Worm (Caenorhabditis elegans) whole organism, midembryonic: ENCODE data around the gene deg-3.
A peak's percentile ranks its signal among the peaks of the same experiment; 100 is the strongest.

Experiments used
- T22C8.4 ChIP-seq: fragments of 200-800 bp; sonication (Bioruptor generic); IDR thresholded peaks from 2 replicates; pipeline ENCODE4 v1.3.6; 2022; ENCODE audit warnings: missing genetic modification characterization, missing compliant biosample characterization
- cog-1 ChIP-seq: sonication (generic microtip); optimal IDR thresholded peaks from 2 replicates; lab custom pipeline; 2016; ENCODE audit warnings: missing genetic modification characterization, missing compliant biosample characterization
- flt-1 ChIP-seq: fragments of 200-800 bp; sonication (Bioruptor generic); IDR thresholded peaks from 2 replicates; pipeline ENCODE4 v1.3.6; 2022; ENCODE audit warnings: missing genetic modification characterization, missing compliant biosample characterization
- klf-2 ChIP-seq: fragments of 200-800 bp; sonication (Bioruptor generic); conservative IDR thresholded peaks from 2 replicates; pipeline ENCODE4 v1.3.6; 2022; ENCODE audit warnings: missing genetic modification reagents, missing genetic modification characterization, missing compliant biosample characterization
- med-1 ChIP-seq: sonication (generic microtip); optimal IDR thresholded peaks from 2 replicates; lab custom pipeline; 2017; ENCODE audit warnings: missing genetic modification characterization, mild to moderate bottlenecking, missing compliant biosample characterization, antibody characterized with exemption, missing genetic modification reagents; ENCODE audit not compliant: insufficient read depth
- ref-1 ChIP-seq: fragments of 200-800 bp; sonication (Bioruptor generic); conservative IDR thresholded peaks from 2 replicates; pipeline ENCODE4 v1.3.6; 2022; ENCODE audit warnings: missing genetic modification reagents, missing genetic modification characterization, missing compliant biosample characterization
- tab-1 ChIP-seq: fragments of 200-800 bp; sonication (Bioruptor generic); IDR thresholded peaks from 2 replicates; pipeline ENCODE4 v1.3.6; 2022; ENCODE audit warnings: missing genetic modification characterization, missing compliant biosample characterization
- ztf-23 ChIP-seq: fragments of 200-800 bp; sonication (Bioruptor generic); IDR thresholded peaks from 2 replicates; pipeline ENCODE4 v1.3.6; 2022; ENCODE audit warnings: missing genetic modification reagents, missing genetic modification characterization, missing compliant biosample characterization
- ztf-29 ChIP-seq: fragments of 200-800 bp; sonication (Bioruptor generic); IDR thresholded peaks from 2 replicates; pipeline ENCODE4 v1.3.6; 2022; ENCODE audit warnings: missing genetic modification reagents, missing genetic modification characterization, missing compliant biosample characterization

deg-3 gene

ce11 chrV:11385060-11385459 is 29.9 kb downstream of the deg-3 start, which contains the start of gene col-154:
col-154 (plus strand) TSS chrV:11385360.
- no peak for TF ChIP-seq ref-1 (GFP tag; lab: Robert Waterston, UW)
- no peak for TF ChIP-seq flt-1
- no peak for TF ChIP-seq klf-2
- TF ChIP-seq tab-1 (GFP tag; lab: Robert Waterston, UW): no peak
- TF ChIP-seq ztf-29 (GFP tag; lab: Robert Waterston, UW): no peak
- TF ChIP-seq cog-1: no peak
- no peak for TF ChIP-seq med-1
- TF ChIP-seq T22C8.4 (GFP tag; lab: Robert Waterston, UW): no peak
- TF ChIP-seq ztf-23 (GFP tag; lab: Robert Waterston, UW): no peak

DNA sequence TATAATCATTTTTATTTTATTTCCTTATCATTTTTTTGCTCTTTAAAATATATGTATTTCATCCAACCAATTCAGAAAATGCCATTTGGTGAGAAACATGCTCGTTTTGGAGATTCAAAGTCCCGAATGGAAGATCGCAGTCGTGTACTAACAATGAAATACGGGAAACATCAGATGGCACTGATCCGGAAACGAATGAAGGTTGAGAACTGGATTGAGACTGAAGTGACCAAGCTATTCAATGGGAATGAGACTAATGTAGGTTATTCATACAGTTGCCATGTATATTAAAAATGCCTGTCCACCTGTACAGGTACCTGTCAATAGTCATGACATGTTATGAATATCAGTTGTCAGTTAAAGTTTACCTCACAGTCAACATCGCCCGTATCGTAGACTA is 31.9 kb downstream of the deg-3 start, which contains the start of gene F55C10.5:
Gene F55C10.5 (plus strand): TSS at position 74 of the 400 bp plus-strand sequence.
- TF ChIP-seq flt-1 (no peak), tab-1 (GFP tag; lab: Robert Waterston, UW) (no peak), ztf-23 (GFP tag; lab: Robert Waterston, UW) (no peak), med-1 (no peak), cog-1 (no peak), klf-2 (no peak), T22C8.4 (GFP tag; lab: Robert Waterston, UW) (no peak), ref-1 (GFP tag; lab: Robert Waterston, UW) (no peak), ztf-29 (GFP tag; lab: Robert Waterston, UW) (no peak)

DNA sequence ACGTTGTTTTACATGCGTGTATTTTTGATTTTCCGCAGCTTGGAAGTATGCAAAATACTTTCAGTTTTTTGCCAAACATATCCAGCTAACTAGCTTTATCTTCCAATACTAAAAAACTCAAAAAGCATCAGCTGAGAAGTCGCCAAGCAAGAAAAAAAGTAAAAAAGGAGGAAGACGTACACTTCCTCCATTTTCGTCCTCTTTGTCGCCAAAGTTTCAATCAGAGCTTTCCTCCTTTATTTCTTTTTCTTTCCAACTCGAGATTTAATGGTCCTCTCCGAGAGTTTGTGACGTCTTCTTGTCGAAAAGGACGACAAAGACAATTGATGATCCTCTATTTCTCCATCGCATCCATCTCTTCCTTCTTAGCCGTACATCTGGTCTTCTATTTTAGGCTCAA is 34.4 kb downstream of the deg-3 start:
- TF ChIP-seq ref-1 (GFP tag; lab: Robert Waterston, UW): no peak

ce11 chrV:11379341-11379740 is 35.6 kb downstream of the deg-3 start:
- TF ChIP-seq ref-1 (GFP tag; lab: Robert Waterston, UW) (no peak), ztf-23 (GFP tag; lab: Robert Waterston, UW) (no peak), klf-2 (no peak), tab-1 (GFP tag; lab: Robert Waterston, UW) (no peak), cog-1 (no peak), ztf-29 (GFP tag; lab: Robert Waterston, UW) (no peak), T22C8.4 (GFP tag; lab: Robert Waterston, UW) (no peak), med-1 (no peak), flt-1 (no peak)

DNA sequence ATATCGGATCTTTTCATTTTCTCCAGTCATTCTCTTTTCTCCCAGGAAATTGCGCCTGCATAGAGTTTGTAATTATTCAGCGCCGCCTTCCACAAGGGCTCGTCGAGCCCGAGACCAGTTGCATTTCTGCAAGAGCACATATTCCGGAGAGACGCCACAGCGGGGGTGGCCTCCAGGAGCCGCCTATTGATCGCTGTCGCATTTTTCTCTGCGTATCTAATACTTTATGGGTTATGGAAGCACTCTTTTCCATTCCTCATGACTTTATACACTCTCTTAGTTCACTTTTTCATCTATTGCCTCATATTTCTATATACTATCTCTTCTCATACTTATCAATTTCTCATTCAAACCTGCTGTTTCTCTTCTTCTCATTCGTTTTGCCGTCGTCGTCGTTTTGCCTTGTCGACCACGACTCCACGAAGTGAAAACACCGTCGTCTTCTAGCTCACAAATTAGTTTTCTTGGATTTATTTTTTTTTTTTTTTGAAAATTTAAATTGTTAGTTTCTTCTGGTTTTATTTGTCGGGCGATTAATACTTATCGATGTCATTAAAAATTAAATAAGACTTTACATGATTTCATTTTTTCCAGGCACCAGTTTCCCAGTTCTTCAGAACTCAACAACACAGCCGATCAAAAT is 39.7 kb downstream of the deg-3 start, which contains the start of gene cnb-1:
Gene cnb-1 (plus strand): TSS at position 593 of the 643 bp plus-strand sequence.
- TF ChIP-seq ref-1 (GFP tag; lab: Robert Waterston, UW) (no peak), T22C8.4 (GFP tag; lab: Robert Waterston, UW) (peak; percentile 63)

DNA sequence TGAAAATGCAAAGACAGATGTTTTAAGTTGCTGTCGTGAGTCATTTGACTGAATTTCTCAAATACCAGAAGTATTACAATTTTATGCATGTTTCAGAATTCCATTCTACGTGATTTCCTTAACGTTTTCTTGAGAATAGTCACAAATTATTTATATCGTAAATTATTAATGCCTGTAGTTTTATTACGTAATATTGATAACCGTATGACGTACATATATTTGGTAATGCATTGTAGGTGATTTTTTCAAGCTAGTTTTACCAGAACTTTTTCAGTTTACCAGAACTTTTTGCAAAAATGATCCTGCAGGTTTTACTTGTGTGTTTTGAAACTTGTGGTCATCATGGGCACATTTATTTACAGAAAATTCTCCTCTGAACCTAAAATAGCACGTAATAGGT is 41.0 kb downstream of the deg-3 start:
- TF ChIP-seq klf-2 (no peak), flt-1 (no peak), T22C8.4 (GFP tag; lab: Robert Waterston, UW) (no peak)

DNA sequence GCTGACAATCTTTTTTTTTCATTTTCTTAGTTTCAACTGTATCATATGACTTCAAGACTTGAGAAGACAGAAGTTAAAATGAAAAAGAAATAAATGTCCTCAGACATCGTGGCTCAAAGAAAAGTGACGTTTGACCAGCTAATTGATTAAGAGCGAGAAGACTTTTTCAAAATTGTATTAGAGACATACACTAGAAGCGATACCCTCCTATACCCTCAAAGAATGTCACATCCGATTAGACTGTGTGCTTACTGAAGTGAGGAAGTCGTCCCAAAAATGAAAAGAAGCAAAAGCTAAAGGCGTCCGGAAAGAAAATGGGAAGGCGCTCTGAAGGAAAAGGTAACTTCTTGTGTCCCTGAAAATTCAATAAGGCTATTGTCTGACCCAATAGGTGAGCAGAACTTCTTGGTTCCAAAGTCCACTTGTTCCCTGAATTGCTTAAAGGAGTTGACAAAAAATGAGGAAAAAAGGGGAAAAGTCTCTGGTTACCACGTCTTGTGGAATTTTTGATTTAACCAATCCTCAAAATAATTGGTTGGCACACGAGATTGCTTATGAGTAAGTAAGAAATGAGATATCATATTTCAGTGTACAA is 42.6 kb downstream of the deg-3 start:
- TF ChIP-seq flt-1 (no peak), ztf-23 (GFP tag; lab: Robert Waterston, UW) (no peak), ztf-29 (GFP tag; lab: Robert Waterston, UW) (no peak), ref-1 (GFP tag; lab: Robert Waterston, UW) (no peak), tab-1 (GFP tag; lab: Robert Waterston, UW) (no peak), cog-1 (no peak), klf-2 (no peak), T22C8.4 (GFP tag; lab: Robert Waterston, UW) (no peak), med-1 (no peak)

DNA sequence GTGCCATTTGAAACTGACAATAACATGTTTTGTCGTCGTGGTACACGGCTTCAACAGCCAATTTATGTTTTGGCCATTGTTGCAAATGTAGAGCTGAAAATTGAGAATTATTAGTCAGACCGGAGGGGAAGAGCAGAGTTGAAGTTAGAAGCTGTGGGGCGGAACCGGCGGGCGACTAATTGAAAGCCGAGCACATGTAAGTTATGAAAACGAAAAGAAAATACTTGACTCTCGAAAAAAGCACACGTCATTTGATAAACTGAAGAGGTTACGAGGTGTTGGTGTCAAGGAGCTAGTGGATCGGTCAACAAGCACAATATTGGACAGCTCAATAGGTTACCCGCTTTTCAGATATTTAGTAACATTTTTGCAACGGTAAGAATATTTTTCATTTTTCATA is 48.8 kb downstream of the deg-3 start, which contains the start of gene dop-5:
Gene dop-5 (minus strand): TSS at position 101 of the 400 bp plus-strand sequence.
- TF ChIP-seq ztf-23 (GFP tag; lab: Robert Waterston, UW): no peak
- no peak for TF ChIP-seq tab-1 (GFP tag; lab: Robert Waterston, UW)
- no peak for TF ChIP-seq klf-2
- no peak for TF ChIP-seq ztf-29 (GFP tag; lab: Robert Waterston, UW)
- TF ChIP-seq flt-1: no peak
- TF ChIP-seq T22C8.4 (GFP tag; lab: Robert Waterston, UW): no peak
- no peak for TF ChIP-seq cog-1
- TF ChIP-seq ref-1 (GFP tag; lab: Robert Waterston, UW): no peak
- TF ChIP-seq med-1: no peak

DNA sequence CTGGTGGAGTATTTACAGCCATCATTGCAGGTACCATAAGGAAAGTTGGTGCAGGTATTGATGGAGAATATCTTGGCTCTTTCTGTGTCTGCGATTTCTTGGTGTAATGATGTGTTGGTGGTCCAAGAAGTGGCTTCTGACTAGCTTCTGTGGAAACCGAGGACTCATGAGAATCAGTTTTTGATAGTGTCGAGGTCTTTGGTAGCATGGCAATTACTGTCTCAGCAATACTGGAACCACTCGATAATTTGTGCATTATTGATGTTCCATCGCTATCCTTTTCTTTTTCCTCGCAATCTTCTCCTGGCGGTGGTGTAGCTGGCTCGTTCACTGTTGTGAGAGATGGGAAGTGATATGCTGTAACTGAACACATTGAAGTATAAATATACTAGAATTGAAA is 51.4 kb downstream of the deg-3 start:
- no peak for TF ChIP-seq cog-1
